Fruit fly (Drosophila melanogaster): Measurements from ENCODE around the gene CG43739.

CG43739 gene

DNA sequence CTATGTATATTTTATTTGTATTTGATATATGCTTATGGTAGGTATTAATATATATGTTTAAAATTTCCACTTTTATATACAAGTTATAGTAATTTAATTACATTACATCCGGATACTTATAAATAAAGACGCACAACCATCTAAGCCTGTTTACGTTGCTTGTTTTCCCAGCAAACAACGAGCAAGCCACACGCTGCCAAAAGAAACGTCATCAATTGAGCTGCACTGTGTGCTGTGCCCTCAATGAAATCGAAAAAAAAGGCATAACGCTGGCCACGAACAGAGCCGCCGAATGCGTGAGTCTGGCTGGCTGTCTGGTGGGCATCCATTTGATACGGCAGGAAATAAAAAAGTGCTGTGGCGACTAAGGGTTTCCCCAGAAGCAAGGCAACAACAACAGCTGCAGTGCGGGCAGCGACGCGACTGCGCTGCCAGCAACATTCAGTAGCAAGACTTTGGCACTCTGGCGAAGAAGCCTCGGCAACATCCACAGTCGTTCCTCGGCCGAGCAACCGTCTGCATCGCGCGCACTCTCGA, 66.6 kb downstream of the CG43739 start, which contains the start of gene twit:
Gene twit (plus strand): TSS at position 487 of the 537 bp plus-strand sequence.
- peak; percentile 44 for TF ChIP-seq Med (GFP tag)
- TF ChIP-seq kay (GFP tag; optimal IDR thresholded peaks at IDR 0.05), result no peak
- TF ChIP-seq Deaf1 (tag; optimal IDR thresholded peaks at IDR 0.05), result peak; percentile 56
- TF ChIP-seq CG5180 (GFP tag; optimal IDR thresholded peaks at IDR 0.05), result no peak
- no peak for TF ChIP-seq repo (GFP tag; optimal IDR thresholded peaks at IDR 0.05)
- no peak for TF ChIP-seq dmrt11E (tag; optimal IDR thresholded peaks at IDR 0.05)
- peak; percentile 28; the same call in 1 of the 2 replicates for TF ChIP-seq Adf1 (GFP tag; IDR thresholded peaks at IDR 0.05)
- no peak for TF ChIP-seq Optix (GFP tag; IDR thresholded peaks at IDR 0.05)
- TF ChIP-seq sim (GFP tag; IDR thresholded peaks at IDR 0.05), result no peak
- TF ChIP-seq salm (tag; optimal IDR thresholded peaks at IDR 0.05), result no peak
- no peak for TF ChIP-seq hkb (optimal IDR thresholded peaks at IDR 0.05)
- no peak for TF ChIP-seq hkb (GFP tag; IDR thresholded peaks at IDR 0.05)
- no peak for TF ChIP-seq CG12744 (GFP tag; optimal IDR thresholded peaks at IDR 0.05)
- peak; percentile 41 for TF ChIP-seq CG11504 (tag; optimal IDR thresholded peaks at IDR 0.05)
- no peak for TF ChIP-seq tup (GFP tag; optimal IDR thresholded peaks at IDR 0.05)
- no peak for TF ChIP-seq CoRest (tag; optimal IDR thresholded peaks at IDR 0.05)
- no peak for TF ChIP-seq C15 (GFP tag; IDR thresholded peaks at IDR 0.05)
- TF ChIP-seq Sox102F (GFP tag; optimal IDR thresholded peaks at IDR 0.05), result peak; percentile 20
- TF ChIP-seq az2 (GFP tag; optimal IDR thresholded peaks at IDR 0.05), result no peak
- TF ChIP-seq prd (optimal IDR thresholded peaks at IDR 0.05), result no peak
- no peak for TF ChIP-seq prd (GFP tag; IDR thresholded peaks at IDR 0.05)
- no peak for TF ChIP-seq CG2120 (GFP tag; optimal IDR thresholded peaks at IDR 0.05)
- 0 out of 2 replicates have a peak, but pooled peaks have one; percentile 8 for TF ChIP-seq Ptx1 (GFP tag; IDR thresholded peaks at IDR 0.05)
- peak; percentile 17 for TF ChIP-seq CG4707 (GFP tag; optimal IDR thresholded peaks at IDR 0.05)
- no peak for TF ChIP-seq CG17385 (GFP tag; optimal IDR thresholded peaks at IDR 0.05)
- TF ChIP-seq lab (GFP tag; optimal IDR thresholded peaks at IDR 0.05), result no peak
- TF ChIP-seq CG3407 (GFP tag; optimal IDR thresholded peaks at IDR 0.05), result peak; percentile 41
- TF ChIP-seq cas (GFP tag; IDR thresholded peaks at IDR 0.05), result no peak
- no peak for TF ChIP-seq vnd (GFP tag; IDR thresholded peaks at IDR 0.05; ENCODE audit: partially characterized antibody)
- no peak for TF ChIP-seq jigr1 (GFP tag; IDR thresholded peaks at IDR 0.05)
- TF ChIP-seq ATbp (GFP tag; optimal IDR thresholded peaks at IDR 0.05), result peak; percentile 77
- TF ChIP-seq Ets65A (GFP tag), result peak; percentile 52
- peak; percentile 1 for TF ChIP-seq wek (GFP tag; optimal IDR thresholded peaks at IDR 0.05)
- no peak for TF ChIP-seq crc (GFP tag; optimal IDR thresholded peaks at IDR 0.05)
- no peak for TF ChIP-seq Awh (GFP tag; IDR thresholded peaks at IDR 0.05)
- peak; percentile 12 for TF ChIP-seq gcm (GFP tag; optimal IDR thresholded peaks at IDR 0.05)
- TF ChIP-seq CG17359 (tag; optimal IDR thresholded peaks at IDR 0.05), result peak; percentile 14
- TF ChIP-seq CG9932 (GFP tag; IDR thresholded peaks at IDR 0.05), result peak; percentile 29; the same call in 1 of the 2 replicates
- TF ChIP-seq HmgD (GFP tag; optimal IDR thresholded peaks at IDR 0.05), result no peak
- no peak for TF ChIP-seq Dad (GFP tag; optimal IDR thresholded peaks at IDR 0.05)
- TF ChIP-seq bsh (GFP tag; optimal IDR thresholded peaks at IDR 0.05), result peak in 1 of 2 experiments; percentile 33

DNA sequence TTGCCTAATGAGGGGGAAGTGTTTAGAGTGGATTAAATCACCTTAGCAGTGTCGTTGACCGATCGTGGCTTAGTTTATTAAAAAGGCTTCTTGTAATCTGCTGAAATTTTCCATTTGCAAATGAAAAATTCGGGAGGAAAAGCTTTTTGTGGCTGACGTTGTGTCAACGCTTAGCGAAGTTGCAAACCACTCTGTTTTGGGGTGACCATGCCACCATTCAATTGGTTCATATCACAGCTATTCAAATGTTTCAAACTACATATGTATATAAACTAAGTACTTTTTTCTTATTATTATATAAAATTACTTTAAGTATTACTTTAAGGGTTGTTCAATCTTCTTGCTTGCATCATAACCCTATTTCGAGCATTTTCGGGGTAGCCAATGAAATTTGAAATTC, 67.1 kb downstream of the CG43739 start:
- TF ChIP-seq CG15514 (GFP tag; optimal IDR thresholded peaks at IDR 0.05) (peak; percentile 10), CG2199 (GFP tag; IDR thresholded peaks at IDR 0.05) (peak; percentile 82; the same call in 1 of the 3 replicates), hbn (GFP tag; IDR thresholded peaks at IDR 0.05; ENCODE audit: partially characterized antibody) (no peak), CG11504 (tag; optimal IDR thresholded peaks at IDR 0.05) (peak; percentile 83), ranshi (GFP tag; IDR thresholded peaks at IDR 0.05) (peak; percentile 82), lilli (GFP tag; optimal IDR thresholded peaks at IDR 0.05) (no peak), CG9817 (tag; optimal IDR thresholded peaks at IDR 0.05) (no peak), CHES-1-like (GFP tag; optimal IDR thresholded peaks at IDR 0.05) (no peak), CG12155 (GFP tag; optimal IDR thresholded peaks at IDR 0.05) (no peak), caup (GFP tag; optimal IDR thresholded peaks at IDR 0.05; ENCODE audit: severe bottlenecking) (no peak), HmgZ (tag; optimal IDR thresholded peaks at IDR 0.05) (peak; percentile 33), CTCF (GFP tag; optimal IDR thresholded peaks at IDR 0.05) (peak; percentile 79), CG3838 (GFP tag; optimal IDR thresholded peaks at IDR 0.05) (no peak), Aef1 (GFP tag; IDR thresholded peaks at IDR 0.05) (no peak)
